Worm (Caenorhabditis elegans): ENCODE measurements around the gene eif-2A.

Gene eif-2A

ce11 chrII:10452620-10453019 is 36.0 kb downstream of the eif-2A start, which contains the start of gene ZK673.4:
TSS of gene ZK673.4 (plus strand) at chrII:10452920.
- TF ChIP-seq nhr-23 (tag; optimal IDR thresholded peaks at IDR 0.05) = no peak
- TF ChIP-seq egl-5 (tag; optimal IDR thresholded peaks at IDR 0.05) = no peak
- no peak for TF ChIP-seq tbx-2 (tag; optimal IDR thresholded peaks at IDR 0.05)
- no peak for TF ChIP-seq nhr-237 (tag; optimal IDR thresholded peaks at IDR 0.05)
- TF ChIP-seq egl-27 (tag; optimal IDR thresholded peaks at IDR 0.05) = no peak
- no peak for TF ChIP-seq eor-1 (tag; optimal IDR thresholded peaks at IDR 0.05)
- TF ChIP-seq ZK546.5 (tag; optimal IDR thresholded peaks at IDR 0.05) = no peak
- TF ChIP-seq nhr-25 (tag; optimal IDR thresholded peaks at IDR 0.05) = no peak
- no peak for TF ChIP-seq R02D3.7 (tag; optimal IDR thresholded peaks at IDR 0.05)
- no peak for TF ChIP-seq nhr-76 (tag; optimal IDR thresholded peaks at IDR 0.05)
- TF ChIP-seq ceh-82 (tag; optimal IDR thresholded peaks at IDR 0.05) = no peak
- TF ChIP-seq mml-1 (tag; optimal IDR thresholded peaks at IDR 0.05) = no peak
- TF ChIP-seq nhr-77 (tag; optimal IDR thresholded peaks at IDR 0.05) = no peak

- TF ChIP-seq daf-12 (tag; optimal IDR thresholded peaks at IDR 0.05) (no peak), egl-27 (tag; optimal IDR thresholded peaks at IDR 0.05) (no peak), R02D3.7 (tag; optimal IDR thresholded peaks at IDR 0.05) (no peak), fkh-10 (GFP tag; optimal IDR thresholded peaks at IDR 0.05) (no peak), hmg-11 (tag; optimal IDR thresholded peaks at IDR 0.05) (no peak), skn-1 (tag; optimal IDR thresholded peaks at IDR 0.05) (no peak), ceh-28 (tag; optimal IDR thresholded peaks at IDR 0.05) (no peak), unc-39 (tag; optimal IDR thresholded peaks at IDR 0.05) (no peak), nhr-67 (tag; optimal IDR thresholded peaks at IDR 0.05) (no peak), pha-4 (tag; optimal IDR thresholded peaks at IDR 0.05) (no peak), elt-1 (tag; optimal IDR thresholded peaks at IDR 0.05) (no peak), pqm-1 (tag; optimal IDR thresholded peaks at IDR 0.05) (no peak), mml-1 (tag; optimal IDR thresholded peaks at IDR 0.05) (no peak), lin-15B (tag; optimal IDR thresholded peaks at IDR 0.05) (no peak), nhr-28 (tag; optimal IDR thresholded peaks at IDR 0.05) (no peak), jun-1 (tag; optimal IDR thresholded peaks at IDR 0.05) (no peak)
Observed at ce11 chrII:10456979-10457378, 40.4 kb downstream of the eif-2A start, which contains the start of gene ZK673.11. TSS of gene ZK673.11 (plus strand) at chrII:10457279.

ce11 chrII:10461207-10461606 is 44.6 kb downstream of the eif-2A start, which contains the start of gene ZK673.5:
TSS of gene ZK673.5 (plus strand) at chrII:10461507.
- TF ChIP-seq zag-1 (tag; optimal IDR thresholded peaks at IDR 0.05) (no peak), nhr-28 (tag; optimal IDR thresholded peaks at IDR 0.05) (no peak), nhr-76 (tag; optimal IDR thresholded peaks at IDR 0.05) (no peak), egl-27 (tag; optimal IDR thresholded peaks at IDR 0.05) (no peak), ceh-82 (tag; optimal IDR thresholded peaks at IDR 0.05) (no peak), hmg-11 (tag; optimal IDR thresholded peaks at IDR 0.05) (no peak), R02D3.7 (tag; optimal IDR thresholded peaks at IDR 0.05) (no peak), daf-12 (tag; optimal IDR thresholded peaks at IDR 0.05) (no peak), ceh-28 (tag; optimal IDR thresholded peaks at IDR 0.05) (no peak), nhr-12 (tag; optimal IDR thresholded peaks at IDR 0.05) (no peak), lin-15B (tag; optimal IDR thresholded peaks at IDR 0.05) (no peak), nhr-11 (tag; optimal IDR thresholded peaks at IDR 0.05) (no peak), elt-1 (tag; optimal IDR thresholded peaks at IDR 0.05) (no peak), elt-2 (tag; optimal IDR thresholded peaks at IDR 0.05) (no peak)

- TF ChIP-seq nhr-43 (tag; optimal IDR thresholded peaks at IDR 0.05; ENCODE audit: poor library complexity, severe bottlenecking) (no peak), fos-1 (tag; optimal IDR thresholded peaks at IDR 0.05) (no peak), tbx-2 (tag; optimal IDR thresholded peaks at IDR 0.05) (no peak), daf-12 (tag; optimal IDR thresholded peaks at IDR 0.05) (no peak), jun-1 (tag; optimal IDR thresholded peaks at IDR 0.05) (no peak), egl-5 (tag; optimal IDR thresholded peaks at IDR 0.05) (no peak), sea-2 (GFP tag; optimal IDR thresholded peaks at IDR 0.05) (no peak), mml-1 (tag; optimal IDR thresholded peaks at IDR 0.05) (no peak), ceh-9 (tag; optimal IDR thresholded peaks at IDR 0.05) (no peak), nhr-23 (tag; optimal IDR thresholded peaks at IDR 0.05) (no peak), ZK546.5 (tag; optimal IDR thresholded peaks at IDR 0.05) (no peak), R02D3.7 (tag; optimal IDR thresholded peaks at IDR 0.05) (no peak), egl-27 (tag; optimal IDR thresholded peaks at IDR 0.05) (no peak), ztf-4 (tag; optimal IDR thresholded peaks at IDR 0.05) (no peak), unc-62 (GFP tag; optimal IDR thresholded peaks at IDR 0.05) (no peak), mdl-1 (tag; optimal IDR thresholded peaks at IDR 0.05) (no peak), ceh-28 (tag; optimal IDR thresholded peaks at IDR 0.05) (no peak), nhr-25 (tag; optimal IDR thresholded peaks at IDR 0.05) (no peak), nhr-28 (tag; optimal IDR thresholded peaks at IDR 0.05) (no peak)
Observed at ce11 chrII:10464230-10464920, 47.8 kb downstream of the eif-2A start, which contains the start of the genes ZK673.6 and sdz-37. TSS of gene ZK673.6 (minus strand) at chrII:10464330. TSS of gene sdz-37 (plus strand) at chrII:10464870.
